Worm (Caenorhabditis elegans): ENCODE data around the gene F53B7.4.

Gene F53B7.4

ce11 chrV:11027740-11028139, 25.4 kb upstream of the F53B7.4 start:
- no peak for TF ChIP-seq eor-1 (tag; optimal IDR thresholded peaks at IDR 0.05)
- no peak for TF ChIP-seq daf-12 (tag; optimal IDR thresholded peaks at IDR 0.05)
- no peak for TF ChIP-seq jun-1 (tag; optimal IDR thresholded peaks at IDR 0.05)
- no peak for TF ChIP-seq elt-3 (tag; optimal IDR thresholded peaks at IDR 0.05)
- TF ChIP-seq elt-2 (tag; optimal IDR thresholded peaks at IDR 0.05): no peak
- TF ChIP-seq elt-1 (tag; optimal IDR thresholded peaks at IDR 0.05): no peak
- no peak for TF ChIP-seq ceh-82 (tag; optimal IDR thresholded peaks at IDR 0.05)
- TF ChIP-seq nfya-1 (tag; optimal IDR thresholded peaks at IDR 0.05; ENCODE audit: insufficient read depth): no peak

- no peak for TF ChIP-seq fkh-10 (GFP tag; optimal IDR thresholded peaks at IDR 0.05)
- TF ChIP-seq nhr-67 (tag; optimal IDR thresholded peaks at IDR 0.05): no peak
Observed at ce11 chrV:11022817-11023216, 20.5 kb upstream of the F53B7.4 start, which contains the start of the genes C13G3.12 and hot-6. Gene C13G3.12, minus strand, starts transcription at chrV:11022917. Gene hot-6, minus strand, starts transcription at chrV:11022937.

- no peak for TF ChIP-seq nhr-237 (tag; optimal IDR thresholded peaks at IDR 0.05)
- TF ChIP-seq nhr-77 (tag; optimal IDR thresholded peaks at IDR 0.05): no peak
- no peak for TF ChIP-seq jun-1 (tag; optimal IDR thresholded peaks at IDR 0.05)
- TF ChIP-seq fkh-10 (GFP tag; optimal IDR thresholded peaks at IDR 0.05): no peak
- TF ChIP-seq aly-2 (tag; optimal IDR thresholded peaks at IDR 0.05): no peak
- TF ChIP-seq nhr-23 (tag; optimal IDR thresholded peaks at IDR 0.05): no peak
- no peak for TF ChIP-seq elt-2 (tag; optimal IDR thresholded peaks at IDR 0.05)
- no peak for TF ChIP-seq fos-1 (tag; optimal IDR thresholded peaks at IDR 0.05)
- TF ChIP-seq eor-1 (tag; optimal IDR thresholded peaks at IDR 0.05): no peak
- no peak for TF ChIP-seq nhr-43 (tag; optimal IDR thresholded peaks at IDR 0.05; ENCODE audit: poor library complexity, severe bottlenecking)
- TF ChIP-seq egl-5 (tag; optimal IDR thresholded peaks at IDR 0.05): no peak
- no peak for TF ChIP-seq mml-1 (tag; optimal IDR thresholded peaks at IDR 0.05)
- no peak for TF ChIP-seq ztf-4 (tag; optimal IDR thresholded peaks at IDR 0.05)
- no peak for TF ChIP-seq unc-39 (tag; optimal IDR thresholded peaks at IDR 0.05)
- no peak for TF ChIP-seq hmg-11 (tag; optimal IDR thresholded peaks at IDR 0.05)
- TF ChIP-seq elt-1 (tag; optimal IDR thresholded peaks at IDR 0.05): no peak
- no peak for TF ChIP-seq ama-1 (optimal IDR thresholded peaks at IDR 0.05)
- no peak for TF ChIP-seq elt-3 (tag; optimal IDR thresholded peaks at IDR 0.05)
Observed at ce11 chrV:11016846-11017553, 14.7 kb upstream of the F53B7.4 start.

- TF ChIP-seq ztf-4 (tag; optimal IDR thresholded peaks at IDR 0.05) (no peak), fos-1 (tag; optimal IDR thresholded peaks at IDR 0.05) (no peak), egl-5 (tag; optimal IDR thresholded peaks at IDR 0.05) (no peak), nhr-237 (tag; optimal IDR thresholded peaks at IDR 0.05) (no peak), nhr-67 (tag; optimal IDR thresholded peaks at IDR 0.05) (no peak), ZK546.5 (tag; optimal IDR thresholded peaks at IDR 0.05) (no peak), ama-1 (optimal IDR thresholded peaks at IDR 0.05) (no peak)
Observed at ce11 chrV:11014758-11015157, 12.4 kb upstream of the F53B7.4 start.

- TF ChIP-seq lin-15B (tag; optimal IDR thresholded peaks at IDR 0.05) (no peak), nhr-237 (tag; optimal IDR thresholded peaks at IDR 0.05) (no peak), elt-2 (tag; optimal IDR thresholded peaks at IDR 0.05) (no peak), sea-2 (GFP tag; optimal IDR thresholded peaks at IDR 0.05) (no peak), ceh-82 (tag; optimal IDR thresholded peaks at IDR 0.05) (no peak), nhr-77 (tag; optimal IDR thresholded peaks at IDR 0.05) (no peak), mml-1 (tag; optimal IDR thresholded peaks at IDR 0.05) (no peak), hmg-11 (tag; optimal IDR thresholded peaks at IDR 0.05) (no peak), ZK546.5 (tag; optimal IDR thresholded peaks at IDR 0.05) (no peak), fkh-10 (GFP tag; optimal IDR thresholded peaks at IDR 0.05) (no peak), unc-62 (GFP tag; optimal IDR thresholded peaks at IDR 0.05) (no peak), elt-1 (tag; optimal IDR thresholded peaks at IDR 0.05) (no peak), egl-27 (tag; optimal IDR thresholded peaks at IDR 0.05) (no peak), aly-2 (tag; optimal IDR thresholded peaks at IDR 0.05) (no peak), ceh-16 (tag; optimal IDR thresholded peaks at IDR 0.05) (no peak), nhr-25 (tag; optimal IDR thresholded peaks at IDR 0.05) (no peak), nhr-23 (tag; optimal IDR thresholded peaks at IDR 0.05) (no peak)
Observed at ce11 chrV:11013179-11013578, 10.8 kb upstream of the F53B7.4 start.

- TF ChIP-seq aly-2 (tag; optimal IDR thresholded peaks at IDR 0.05): no peak
- TF ChIP-seq nhr-25 (tag; optimal IDR thresholded peaks at IDR 0.05): peak; percentile 3
Observed at ce11 chrV:11012419-11012818, 10.1 kb upstream of the F53B7.4 start, which contains the start of gene C13G3.1. Gene C13G3.1, minus strand, starts transcription at chrV:11012465.
